Worm (Caenorhabditis elegans) whole organism, L4 larva: Measurements from ENCODE around the gene grl-25.

ENCODE experiments used
- F37D6.2 ChIP-seq: sonication (generic microtip); optimal IDR thresholded peaks from 2 replicates; lab custom pipeline; 2016; ENCODE audit warnings: mild to moderate bottlenecking, missing genetic modification characterization, missing compliant biosample characterization
- T26A8.4 ChIP-seq: fragments of 200-800 bp; sonication (Bioruptor generic); IDR thresholded peaks from 2 replicates; pipeline ENCODE4 v1.3.6; 2022; ENCODE audit warnings: missing genetic modification characterization, missing compliant biosample characterization
- aha-1 ChIP-seq: fragments of 150-350 bp; peaks from one replicate; lab custom pipeline; 2014; ENCODE audit warnings: missing biosample characterization, missing genetic modification characterization
- aly-2 ChIP-seq: sonication (generic microtip); optimal IDR thresholded peaks from 2 replicates; lab custom pipeline; 2018; ENCODE audit warnings: missing biosample characterization, missing genetic modification characterization
- arid-1 ChIP-seq: fragments of 200-800 bp; sonication (Bioruptor generic); conservative IDR thresholded peaks from 2 replicates; pipeline ENCODE4 v1.3.6; 2022; ENCODE audit warnings: missing genetic modification reagents, missing genetic modification characterization, missing compliant biosample characterization
- attf-4 ChIP-seq: sonication (generic microtip); optimal IDR thresholded peaks from 3 replicates; lab custom pipeline; 2017; ENCODE audit warnings: missing biosample characterization, missing genetic modification characterization
- ceh-28 ChIP-seq: fragments of 150-350 bp; optimal IDR thresholded peaks from 2 replicates; lab custom pipeline; 2014; ENCODE audit warnings: missing biosample characterization, missing genetic modification reagents, missing genetic modification characterization
- ceh-62 ChIP-seq: sonication (generic microtip); optimal IDR thresholded peaks from 2 replicates; lab custom pipeline; 2017; ENCODE audit warnings: missing biosample characterization, missing genetic modification characterization
- daf-16 ChIP-seq, 3 experiments: sonication (generic microtip); optimal IDR thresholded peaks; 2 replicates each; lab custom pipeline; 2016 to 2017; ENCODE audit warnings: missing genetic modification characterization in 3 of 3, missing genetic modification reagents in 3 of 3, mild to moderate bottlenecking in 2 of 3, missing compliant biosample characterization in 2 of 3, missing biosample characterization in 1 of 3, moderate library complexity in 1 of 3
- daf-8 ChIP-seq: fragments of 200-800 bp; sonication (Bioruptor generic); IDR thresholded peaks from 2 replicates; pipeline ENCODE4 v1.3.6; 2022; ENCODE audit warnings: missing genetic modification characterization, missing compliant biosample characterization
- dmd-8 ChIP-seq: fragments of 200-800 bp; sonication (Bioruptor generic); IDR thresholded peaks from 2 replicates; pipeline ENCODE4 v1.3.6; 2022; ENCODE audit warnings: missing genetic modification characterization, missing compliant biosample characterization
- dmd-9 ChIP-seq: fragments of 200-800 bp; sonication (Bioruptor generic); IDR thresholded peaks from 2 replicates; pipeline ENCODE4 v1.3.6; 2022; ENCODE audit warnings: missing genetic modification reagents, missing genetic modification characterization, missing compliant biosample characterization
- dpl-1 ChIP-seq: fragments of 150-350 bp; optimal IDR thresholded peaks from 2 replicates; lab custom pipeline; 2014; ENCODE audit warnings: missing biosample characterization, missing genetic modification reagents, missing genetic modification characterization
- duxl-1 ChIP-seq: sonication (generic microtip); optimal IDR thresholded peaks from 2 replicates; lab custom pipeline; 2016; ENCODE audit warnings: mild to moderate bottlenecking, missing genetic modification characterization, moderate library complexity, missing compliant biosample characterization; ENCODE audit not compliant: poor library complexity
- egl-27 ChIP-seq: sonication (generic microtip); optimal IDR thresholded peaks from 3 replicates; lab custom pipeline; 2017; ENCODE audit warnings: missing biosample characterization, missing genetic modification reagents, missing genetic modification characterization
- fkh-10 ChIP-seq: fragments of 150-350 bp; optimal IDR thresholded peaks from 2 replicates; lab custom pipeline; 2014; ENCODE audit warnings: missing biosample characterization, missing genetic modification reagents, missing genetic modification characterization
- gei-8 ChIP-seq: fragments of 200-800 bp; sonication (Bioruptor generic); optimal IDR thresholded peaks from 2 replicates; lab custom pipeline; 2018; ENCODE audit warnings: mild to moderate bottlenecking, missing genetic modification characterization, missing compliant biosample characterization
- hlh-11 ChIP-seq: fragments of 200-800 bp; sonication (Bioruptor generic); optimal IDR thresholded peaks from 2 replicates; lab custom pipeline; 2018; ENCODE audit warnings: mild to moderate bottlenecking, missing genetic modification characterization, missing compliant biosample characterization
- hlh-30 ChIP-seq: sonication (generic microtip); optimal IDR thresholded peaks from 2 replicates; lab custom pipeline; 2017; ENCODE audit warnings: antibody characterized with exemption, mild to moderate bottlenecking, missing genetic modification characterization, missing compliant biosample characterization; ENCODE audit not compliant: insufficient read depth
- lin-39 ChIP-seq: fragments of 150-350 bp; optimal IDR thresholded peaks from 2 replicates; lab custom pipeline; 2014; ENCODE audit warnings: missing biosample characterization, missing genetic modification reagents, missing genetic modification characterization
- lsy-2 ChIP-seq, 2 experiments: fragments of 150-350 bp in 1 of 2; sonication (generic microtip) in 1 of 2; optimal IDR thresholded peaks; 2 replicates each; lab custom pipeline; 2014 to 2017; ENCODE audit warnings: missing biosample characterization in 2 of 2, missing genetic modification characterization in 2 of 2
- mdl-1 ChIP-seq, 2 experiments: fragments of 150-350 bp in 1 of 2; sonication (generic microtip) in 1 of 2; optimal IDR thresholded peaks; 2 replicates each; lab custom pipeline; 2014 to 2017; ENCODE audit warnings: missing biosample characterization in 2 of 2, missing genetic modification characterization in 2 of 2
- mdt-29 ChIP-seq: fragments of 200-800 bp; sonication (Bioruptor generic); IDR thresholded peaks from 2 replicates; pipeline ENCODE4 v1.3.6; 2022; ENCODE audit warnings: missing genetic modification reagents, missing genetic modification characterization, missing compliant biosample characterization
- mep-1 ChIP-seq: fragments of 150-350 bp; sonication (generic microtip); optimal IDR thresholded peaks from 3 replicates; lab custom pipeline; 2014; ENCODE audit warnings: missing biosample characterization, missing genetic modification characterization
- mxl-2 ChIP-seq: fragments of 200-800 bp; sonication (Bioruptor generic); conservative IDR thresholded peaks from 2 replicates; pipeline ENCODE4 v1.3.6; 2022; ENCODE audit warnings: missing genetic modification reagents, missing genetic modification characterization, missing compliant biosample characterization
- mxl-3 ChIP-seq: fragments of 200-800 bp; sonication (Bioruptor generic); optimal IDR thresholded peaks from 2 replicates; lab custom pipeline; 2018; ENCODE audit warnings: mild to moderate bottlenecking, missing genetic modification characterization, missing compliant biosample characterization
- nhr-102 ChIP-seq: sonication (generic microtip); optimal IDR thresholded peaks from 2 replicates; lab custom pipeline; 2016; ENCODE audit warnings: mild to moderate bottlenecking, missing genetic modification characterization, moderate library complexity, missing compliant biosample characterization
- nhr-11 ChIP-seq: fragments of 150-350 bp; optimal IDR thresholded peaks from 2 replicates; lab custom pipeline; 2014; ENCODE audit warnings: missing biosample characterization, missing genetic modification characterization
- nhr-6 ChIP-seq: fragments of 150-350 bp; optimal IDR thresholded peaks from 2 replicates; lab custom pipeline; 2014; ENCODE audit warnings: missing biosample characterization, missing genetic modification characterization
- sdz-12 ChIP-seq: fragments of 200-800 bp; sonication (Bioruptor generic); optimal IDR thresholded peaks from 2 replicates; lab custom pipeline; 2018; ENCODE audit warnings: mild to moderate bottlenecking, missing genetic modification characterization, missing compliant biosample characterization
- snpc-1.2 ChIP-seq: fragments of 200-800 bp; sonication (Bioruptor generic); IDR thresholded peaks from 2 replicates; pipeline ENCODE4 v1.3.6; 2022; ENCODE audit warnings: missing genetic modification reagents, missing genetic modification characterization, missing compliant biosample characterization
- tag-97 ChIP-seq: fragments of 200-800 bp; sonication (Bioruptor generic); IDR thresholded peaks from 2 replicates; pipeline ENCODE4 v1.3.6; 2022; ENCODE audit warnings: missing genetic modification characterization, missing compliant biosample characterization
- unc-130 ChIP-seq: sonication (generic microtip); optimal IDR thresholded peaks from 2 replicates; lab custom pipeline; 2016; ENCODE audit warnings: missing genetic modification reagents, missing genetic modification characterization, missing compliant biosample characterization
- unc-62 ChIP-seq, 3 experiments: fragments of 150-350 bp in 1 of 3; sonication (generic microtip); optimal IDR thresholded peaks in 2 of 3; peaks in 1 of 3; 1 replicate in 1 of 3; 2 replicates in 2 of 3; lab custom pipeline; 2014 to 2017; ENCODE audit warnings: missing biosample characterization in 3 of 3, missing genetic modification characterization in 3 of 3, missing genetic modification reagents in 3 of 3, missing genotype in 1 of 3
- zfp-3 ChIP-seq: fragments of 200-800 bp; sonication (Bioruptor generic); conservative IDR thresholded peaks from 2 replicates; pipeline ENCODE4 v1.3.6; 2022; ENCODE audit warnings: missing genetic modification reagents, missing genetic modification characterization, missing compliant biosample characterization
- zip-11 ChIP-seq: fragments of 200-800 bp; sonication (Bioruptor generic); IDR thresholded peaks from 2 replicates; pipeline ENCODE4 v1.3.6; 2022; ENCODE audit warnings: missing genetic modification characterization, missing compliant biosample characterization

The grl-25 gene

ce11 chrIII:8922061-8922460, 40.0 kb upstream of the grl-25 start:
- TF ChIP-seq aly-2 (tag; lab: Kevin White, UChicago) (no peak), mdl-1 (tag; optimal IDR thresholded peaks at IDR 0.05; lab: Kevin White, UChicago) (peak in 1 of 2 experiments; percentile 71), zfp-3 (GFP tag; lab: Robert Waterston, UW) (0 out of 2 replicates have a peak, but pooled peaks have one; percentile 25), nhr-102 (tag; lab: Kevin White, UChicago) (no peak), tag-97 (GFP tag; lab: Robert Waterston, UW) (no peak), lsy-2 (tag; optimal IDR thresholded peaks at IDR 0.05; lab: Kevin White, UChicago) (peak in 1 of 2 experiments; percentile 13), ceh-62 (tag; lab: Kevin White, UChicago) (no peak), mxl-3 (GFP tag; lab: Kevin White, UChicago) (peak; percentile 37), lin-39 (tag; lab: Kevin White, UChicago) (no peak), unc-62 (GFP tag; optimal IDR thresholded peaks at IDR 0.05 in 1 of 2; lab: Kevin White, UChicago) (peak in 1 of 2 experiments; percentile 64), unc-62 (tag; optimal IDR thresholded peaks at IDR 0.05; lab: Kevin White, UChicago) (no peak), daf-8 (GFP tag; lab: Robert Waterston, UW) (no peak), daf-16 (GFP tag; optimal IDR thresholded peaks at IDR 0.05; lab: Kevin White, UChicago) (peak in 1 of 2 experiments; percentile 84), daf-16 (tag; optimal IDR thresholded peaks at IDR 0.05; lab: Kevin White, UChicago) (no peak), mxl-2 (no peak), aha-1 (tag; lab: Kevin White, UChicago) (peak; percentile 79), nhr-11 (tag; lab: Kevin White, UChicago) (peak; percentile 1), fkh-10 (GFP tag; lab: Kevin White, UChicago) (no peak), mep-1 (no peak)

- no peak for TF ChIP-seq dmd-8 (GFP tag; lab: Robert Waterston, UW)
- peak; percentile 29 for TF ChIP-seq aha-1 (tag; lab: Kevin White, UChicago)
These were observed 38.8 kb upstream of the grl-25 start, which contains the start of gene glb-1 for ce11 chrIII:8923240-8923734. TSS of gene glb-1 (minus strand) at chrIII:8923290.

- no peak for TF ChIP-seq arid-1 (GFP tag; lab: Robert Waterston, UW)
- TF ChIP-seq egl-27 (tag; lab: Kevin White, UChicago): no peak
- TF ChIP-seq nhr-6 (tag; lab: Kevin White, UChicago): no peak
- no peak for TF ChIP-seq mdt-29 (GFP tag; lab: Robert Waterston, UW)
- TF ChIP-seq F37D6.2 (tag; lab: Kevin White, UChicago): no peak
- no peak for TF ChIP-seq sdz-12 (GFP tag; lab: Kevin White, UChicago)
- TF ChIP-seq dmd-9 (GFP tag; lab: Robert Waterston, UW): no peak
- TF ChIP-seq gei-8: no peak
- TF ChIP-seq unc-130 (GFP tag; lab: Kevin White, UChicago): no peak
- no peak for TF ChIP-seq daf-16 (GFP tag; optimal IDR thresholded peaks at IDR 0.05; lab: Kevin White, UChicago)
- TF ChIP-seq daf-16 (tag; optimal IDR thresholded peaks at IDR 0.05; lab: Kevin White, UChicago): no peak
- no peak for TF ChIP-seq dmd-8 (GFP tag; lab: Robert Waterston, UW)
- no peak for TF ChIP-seq ceh-28 (tag; lab: Kevin White, UChicago)
- TF ChIP-seq dpl-1 (GFP tag; lab: Kevin White, UChicago): no peak
- TF ChIP-seq T26A8.4 (GFP tag; lab: Robert Waterston, UW): no peak
- no peak for TF ChIP-seq snpc-1.2 (GFP tag; lab: Robert Waterston, UW)
- no peak for TF ChIP-seq hlh-30 (tag; lab: Kevin White, UChicago)
- TF ChIP-seq duxl-1: no peak
- TF ChIP-seq attf-4 (tag; lab: Kevin White, UChicago): no peak
- no peak for TF ChIP-seq hlh-11 (tag; lab: Kevin White, UChicago)
- TF ChIP-seq zip-11 (GFP tag; lab: Robert Waterston, UW): no peak
These were observed 38.2 kb upstream of the grl-25 start, which contains the start of gene ZK637.12 for ce11 chrIII:8923937-8924336. TSS of gene ZK637.12 (plus strand) at chrIII:8924237.
